Worm (Caenorhabditis elegans): ENCODE results near the gene dpy-8.

dpy-8 gene

DNA sequence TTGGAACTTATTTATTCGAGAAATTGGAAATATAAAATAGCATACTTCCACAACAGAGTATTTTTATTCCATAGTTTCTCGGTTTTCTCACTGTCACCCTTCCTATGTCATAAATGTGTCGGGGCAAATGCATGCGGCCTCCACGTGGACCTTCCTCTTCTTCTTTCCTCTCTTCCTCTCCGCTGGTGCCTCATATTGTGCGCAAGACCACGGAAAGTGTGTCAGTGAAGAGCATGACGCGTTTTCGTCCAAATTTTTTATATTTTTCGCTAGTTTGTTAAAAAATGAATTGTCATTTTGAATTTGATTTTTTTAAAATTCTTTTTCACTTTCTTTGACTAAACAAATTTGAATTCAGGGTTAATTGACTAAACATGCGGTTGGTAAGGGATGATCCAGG lies 14.8 kb upstream of the dpy-8 start, which contains the start of gene mans-3 (continued):
- TF ChIP-seq pag-3 (tag; optimal IDR thresholded peaks at IDR 0.05; ENCODE audit: borderline replicate concordance) (no peak), K09A11.1 (tag; optimal IDR thresholded peaks at IDR 0.05; ENCODE audit: insufficient read depth) (peak; percentile 42), hlh-8 (tag; optimal IDR thresholded peaks at IDR 0.05) (peak; percentile 35), ceh-31 (tag; optimal IDR thresholded peaks at IDR 0.05) (peak; percentile 65), sox-4 (tag; optimal IDR thresholded peaks at IDR 0.05) (peak; percentile 54), C38D4.7 (GFP tag; optimal IDR thresholded peaks at IDR 0.05) (no peak), ttx-3 (tag; optimal IDR thresholded peaks at IDR 0.05) (peak; percentile 74), ceh-9 (tag; optimal IDR thresholded peaks at IDR 0.05) (no peak), C08G9.2 (tag; optimal IDR thresholded peaks at IDR 0.05) (no peak), unc-55 (GFP tag; optimal IDR thresholded peaks at IDR 0.05) (peak; percentile 72), unc-3 (GFP tag; conservative IDR thresholded peaks at IDR 0.05) (peak; percentile 60), unc-3 (tag; optimal IDR thresholded peaks at IDR 0.05) (peak; percentile 47), T23F11.4 (GFP tag; optimal IDR thresholded peaks at IDR 0.05) (peak; percentile 44), hlh-13 (GFP tag; optimal IDR thresholded peaks at IDR 0.05) (no peak), dmd-4 (tag; optimal IDR thresholded peaks at IDR 0.05; ENCODE audit: borderline replicate concordance) (peak; percentile 51), ceh-45 (GFP tag; IDR thresholded peaks at IDR 0.05) (peak; percentile 28; the same call in 1 of the 2 replicates), hlh-30 (tag; optimal IDR thresholded peaks at IDR 0.05; ENCODE audit: insufficient read depth) (peak; percentile 76), pqm-1 (tag; optimal IDR thresholded peaks at IDR 0.05) (no peak), ceh-14 (tag; optimal IDR thresholded peaks at IDR 0.05) (peak; percentile 39), ceh-19 (GFP tag; optimal IDR thresholded peaks at IDR 0.05) (peak; percentile 44), nhr-11 (tag; optimal IDR thresholded peaks at IDR 0.05) (no peak), eyg-1 (tag; optimal IDR thresholded peaks at IDR 0.05) (peak; percentile 38), F13H6.1 (tag; optimal IDR thresholded peaks at IDR 0.05) (peak; percentile 53), fkh-10 (GFP tag; optimal IDR thresholded peaks at IDR 0.05) (no peak), tbx-7 (tag; optimal IDR thresholded peaks at IDR 0.05) (no peak), sox-2 (GFP tag; IDR thresholded peaks at IDR 0.05) (no peak), hlh-15 (tag; optimal IDR thresholded peaks at IDR 0.05) (peak; percentile 6), ceh-48 (tag; optimal IDR thresholded peaks at IDR 0.05) (peak; percentile 20), rnt-1 (tag; optimal IDR thresholded peaks at IDR 0.05) (peak; percentile 77), madf-2 (tag; optimal IDR thresholded peaks at IDR 0.05) (no peak), nhr-232 (tag; optimal IDR thresholded peaks at IDR 0.05) (peak; percentile 44), che-1 (tag; optimal IDR thresholded peaks at IDR 0.05) (peak; percentile 10), dve-1 (tag; optimal IDR thresholded peaks at IDR 0.05) (peak; percentile 49), lim-6 (tag; optimal IDR thresholded peaks at IDR 0.05) (no peak), pax-1 (tag; optimal IDR thresholded peaks at IDR 0.05) (no peak), syd-9 (tag; optimal IDR thresholded peaks at IDR 0.05) (peak; percentile 73), ztf-16 (tag; optimal IDR thresholded peaks at IDR 0.05) (peak; percentile 67), zip-5 (tag; optimal IDR thresholded peaks at IDR 0.05) (peak; percentile 28), sdc-2 (tag; optimal IDR thresholded peaks at IDR 0.05) (peak; percentile 76), pat-9 (tag; optimal IDR thresholded peaks at IDR 0.05) (peak; percentile 42), pros-1 (tag; optimal IDR thresholded peaks at IDR 0.05) (peak; percentile 44), unc-42 (tag; optimal IDR thresholded peaks at IDR 0.05) (peak; percentile 76), Y22D7AL.16 (tag; optimal IDR thresholded peaks at IDR 0.05) (peak; percentile 7), ceh-24 (tag; optimal IDR thresholded peaks at IDR 0.05) (peak; percentile 41), ceh-18 (tag; optimal IDR thresholded peaks at IDR 0.05) (peak; percentile 81), ama-1 (optimal IDR thresholded peaks at IDR 0.05) (no peak), fkh-6 (tag; optimal IDR thresholded peaks at IDR 0.05) (peak; percentile 16), hlh-6 (tag; optimal IDR thresholded peaks at IDR 0.05) (no peak)
